Fruit fly (Drosophila melanogaster) S2 (cell line): ENCODE data around the gene CG5112.

Experiments
- CG8478 ChIP-seq: fragments of >200 bp; optimal IDR thresholded peaks from 2 replicates; lab custom pipeline; 2018
- CTCF ChIP-seq, 2 experiments: fragments of >200 bp; optimal IDR thresholded peaks; 2 replicates each; lab custom pipeline; 2018

The CG5112 gene

dm6 chr3R:25490778-25491664 lies at the start of gene CG5112, which contains the start of gene Gnpat:
CG5112 (plus strand) TSS chr3R:25491460.
Gnpat (minus strand) TSS chr3R:25490936.
- TF ChIP-seq CTCF (optimal IDR thresholded peaks at IDR 0.05; lab: Kevin White, UChicago) (no peak), CG8478 (lab: Kevin White, UChicago) (no peak)

- TF ChIP-seq CG8478 (lab: Kevin White, UChicago) (no peak), CTCF (optimal IDR thresholded peaks at IDR 0.05; lab: Kevin White, UChicago) (no peak)
Observed at dm6 chr3R:25445546-25446400, 45.5 kb upstream of the CG5112 start.

- TF ChIP-seq CTCF (optimal IDR thresholded peaks at IDR 0.05; lab: Kevin White, UChicago): no peak
- no peak for TF ChIP-seq CG8478 (lab: Kevin White, UChicago)
Observed at dm6 chr3R:25446482-25447300, 44.6 kb upstream of the CG5112 start.

dm6 chr3R:25447451-25447850 lies 43.8 kb upstream of the CG5112 start:
- TF ChIP-seq CTCF (optimal IDR thresholded peaks at IDR 0.05; lab: Kevin White, UChicago) (no peak), CG8478 (lab: Kevin White, UChicago) (no peak)

DNA sequence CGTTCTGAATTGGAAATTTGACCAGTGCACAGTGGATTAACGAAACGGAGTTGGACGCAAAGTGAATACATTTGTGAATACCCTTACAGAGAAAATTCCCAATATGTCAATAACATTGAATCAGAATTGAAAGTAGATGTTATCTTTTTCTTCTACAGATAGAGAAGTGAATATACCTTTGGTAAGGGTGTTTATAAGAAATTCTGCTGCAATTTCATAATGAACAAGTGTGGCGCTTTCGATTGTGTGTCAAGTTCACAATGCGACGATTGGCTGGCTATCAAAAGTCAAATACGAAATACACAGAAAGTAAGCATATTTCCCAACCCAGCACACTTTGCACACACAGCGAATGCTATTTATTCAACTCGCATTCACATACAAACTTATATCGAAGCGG lies 42.9 kb upstream of the CG5112 start:
- TF ChIP-seq CTCF (optimal IDR thresholded peaks at IDR 0.05; lab: Kevin White, UChicago): no peak
- no peak for TF ChIP-seq CG8478 (lab: Kevin White, UChicago)

DNA sequence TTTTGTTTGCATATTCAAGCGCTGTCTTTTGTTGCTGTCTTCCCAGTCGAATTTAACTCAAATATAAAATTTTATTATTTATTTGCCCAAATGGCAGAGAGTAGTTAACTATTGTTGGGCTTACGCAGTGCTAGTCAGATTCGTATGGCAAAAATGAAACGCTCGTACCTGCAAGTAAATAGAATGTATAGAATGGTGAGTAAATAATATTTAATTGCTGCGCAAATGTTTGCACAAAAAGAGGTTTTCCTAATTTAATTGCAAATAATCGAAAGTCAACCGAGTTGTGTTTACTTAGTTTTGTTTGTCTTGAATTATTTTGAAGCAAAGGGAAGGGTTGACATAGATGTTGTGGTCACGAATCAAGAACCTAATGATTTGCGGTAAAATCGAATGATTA lies 42.5 kb upstream of the CG5112 start:
- no peak for TF ChIP-seq CTCF (optimal IDR thresholded peaks at IDR 0.05; lab: Kevin White, UChicago)
- TF ChIP-seq CG8478 (lab: Kevin White, UChicago): no peak

DNA sequence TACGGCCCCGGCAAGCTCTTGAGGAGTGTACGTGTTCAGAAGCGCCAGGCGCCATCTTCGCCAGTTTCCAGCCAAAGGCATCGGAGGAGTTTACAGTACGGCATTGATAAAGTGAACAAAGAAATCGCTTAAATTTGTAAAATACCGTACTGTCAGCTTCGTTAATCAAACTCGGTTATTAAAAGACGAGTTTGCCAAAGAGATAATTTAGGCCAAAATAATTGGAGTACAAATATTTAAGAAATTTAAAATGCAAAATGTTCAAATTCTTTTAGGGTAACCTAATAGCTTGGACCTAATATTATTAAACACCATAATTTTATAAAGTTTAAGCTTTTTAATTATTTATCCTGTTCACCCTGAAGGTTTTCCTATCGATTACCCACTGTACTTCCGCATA lies 39.4 kb upstream of the CG5112 start:
- TF ChIP-seq CTCF (optimal IDR thresholded peaks at IDR 0.05; lab: Kevin White, UChicago): no peak
- no peak for TF ChIP-seq CG8478 (lab: Kevin White, UChicago)

- no peak for TF ChIP-seq CTCF (optimal IDR thresholded peaks at IDR 0.05; lab: Kevin White, UChicago)
- no peak for TF ChIP-seq CG8478 (lab: Kevin White, UChicago)
Observed at dm6 chr3R:25453150-25453680, 38.0 kb upstream of the CG5112 start.

dm6 chr3R:25457097-25457496 lies 34.2 kb upstream of the CG5112 start:
- TF ChIP-seq CTCF (optimal IDR thresholded peaks at IDR 0.05; lab: Kevin White, UChicago) (no peak), CG8478 (lab: Kevin White, UChicago) (no peak)

- TF ChIP-seq CG8478 (lab: Kevin White, UChicago): no peak
- TF ChIP-seq CTCF (optimal IDR thresholded peaks at IDR 0.05; lab: Kevin White, UChicago): no peak
Observed at dm6 chr3R:25459200-25459809, 32.0 kb upstream of the CG5112 start.

DNA sequence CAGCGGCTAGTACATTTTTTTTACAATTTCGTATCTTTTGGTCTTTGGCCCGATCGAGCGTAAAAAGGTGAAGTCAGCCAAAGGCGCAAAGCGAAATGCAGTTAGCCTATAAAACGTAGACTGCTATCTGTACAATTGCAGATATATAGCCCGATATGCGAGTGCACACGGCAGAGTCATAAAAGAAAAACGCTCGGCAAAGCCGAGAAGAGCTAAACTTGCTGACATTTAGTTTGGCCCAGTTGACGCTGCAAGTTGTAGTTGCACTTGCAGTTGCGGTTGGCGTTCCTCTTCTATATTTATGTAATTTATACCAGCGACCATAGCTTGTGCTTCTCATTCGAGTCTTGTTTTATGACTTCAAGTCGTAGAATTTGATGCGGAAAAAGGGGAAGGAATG lies 30.6 kb upstream of the CG5112 start:
- TF ChIP-seq CTCF (optimal IDR thresholded peaks at IDR 0.05; lab: Kevin White, UChicago): no peak
- no peak for TF ChIP-seq CG8478 (lab: Kevin White, UChicago)

- no peak for TF ChIP-seq CG8478 (lab: Kevin White, UChicago)
- no peak for TF ChIP-seq CTCF (optimal IDR thresholded peaks at IDR 0.05; lab: Kevin White, UChicago)
Observed at dm6 chr3R:25461666-25462065, 29.6 kb upstream of the CG5112 start.

- TF ChIP-seq CG8478 (lab: Kevin White, UChicago) (no peak), CTCF (optimal IDR thresholded peaks at IDR 0.05; lab: Kevin White, UChicago) (no peak)
Observed at dm6 chr3R:25462642-25463317, 28.5 kb upstream of the CG5112 start.
